Fruit fly (Drosophila melanogaster) whole organism, wandering third instar larva: ENCODE data around the gene CG1637.

ENCODE experiments used
- brk ChIP-seq: fragments of 200-800 bp; sonication (Bioruptor generic); optimal IDR thresholded peaks from 2 replicates; lab custom pipeline; 2016; ENCODE audit warnings: missing biosample characterization, mild to moderate bottlenecking, missing genetic modification characterization
- pan ChIP-seq: fragments of >200 bp; optimal IDR thresholded peaks from 2 replicates; lab custom pipeline; 2017
- sage ChIP-seq: fragments of 200-800 bp; sonication (Bioruptor generic); optimal IDR thresholded peaks from 2 replicates; lab custom pipeline; 2016; ENCODE audit warnings: missing biosample characterization, mild to moderate bottlenecking, missing genetic modification characterization

- TF ChIP-seq brk (GFP tag; lab: Kevin White, UChicago), result no peak
- TF ChIP-seq sage, result no peak
- TF ChIP-seq pan (lab: Kevin White, UChicago), result no peak
Measured at dm6 chrX:10905467-10905866, 27.8 kb upstream of the CG1637 start, which contains the start of gene CG43901.
